Worm (Caenorhabditis elegans) whole organism, L3 larva: ENCODE data around the gene srh-104.
A peak's percentile ranks its signal among the peaks of the same experiment; 100 is the strongest.

Experiments used
- ZK546.5 ChIP-seq: sonication (generic microtip); optimal IDR thresholded peaks from 2 replicates; lab custom pipeline; 2017; ENCODE audit warnings: missing biosample characterization, missing genetic modification characterization
- aly-2 ChIP-seq: fragments of 150-350 bp; optimal IDR thresholded peaks from 2 replicates; lab custom pipeline; 2014; ENCODE audit warnings: missing biosample characterization, missing genetic modification characterization
- ama-1 ChIP-seq: fragments of 150-350 bp; optimal IDR thresholded peaks from 2 replicates; lab custom pipeline; 2018
- ceh-28 ChIP-seq: fragments of 150-350 bp; optimal IDR thresholded peaks from 2 replicates; lab custom pipeline; 2014; ENCODE audit warnings: missing biosample characterization, missing genetic modification reagents, missing genetic modification characterization
- ceh-82 ChIP-seq: fragments of 150-350 bp; optimal IDR thresholded peaks from 2 replicates; lab custom pipeline; 2014; ENCODE audit warnings: missing biosample characterization, missing genetic modification characterization
- ceh-9 ChIP-seq: sonication (generic microtip); optimal IDR thresholded peaks from 2 replicates; lab custom pipeline; 2018; ENCODE audit warnings: missing biosample characterization, missing genetic modification characterization
- daf-12 ChIP-seq: fragments of 150-350 bp; optimal IDR thresholded peaks from 2 replicates; lab custom pipeline; 2014; ENCODE audit warnings: missing biosample characterization, missing genetic modification reagents, missing genetic modification characterization
- elt-1 ChIP-seq: fragments of 150-350 bp; optimal IDR thresholded peaks from 2 replicates; lab custom pipeline; 2014; ENCODE audit warnings: missing biosample characterization, missing genetic modification characterization
- elt-2 ChIP-seq: sonication (generic microtip); optimal IDR thresholded peaks from 2 replicates; lab custom pipeline; 2016; ENCODE audit warnings: missing genetic modification reagents, mild to moderate bottlenecking, missing genetic modification characterization, missing compliant biosample characterization
- elt-3 ChIP-seq, 3 experiments: fragments of 150-350 bp in 1 of 3; sonication (generic microtip) in 2 of 3; optimal IDR thresholded peaks; 2 replicates in 2 of 3; 4 replicates in 1 of 3; lab custom pipeline; 2014 to 2017; ENCODE audit warnings: missing biosample characterization in 3 of 3, missing genetic modification characterization in 3 of 3
- eor-1 ChIP-seq, 2 experiments: fragments of 150-350 bp; optimal IDR thresholded peaks; 2 replicates each; lab custom pipeline; 2014 to 2018; ENCODE audit warnings: missing biosample characterization in 2 of 2, missing genetic modification characterization in 2 of 2
- fos-1 ChIP-seq: fragments of 150-350 bp; optimal IDR thresholded peaks from 2 replicates; lab custom pipeline; 2014; ENCODE audit warnings: missing biosample characterization, missing genetic modification characterization
- hmg-11 ChIP-seq: sonication (generic microtip); optimal IDR thresholded peaks from 2 replicates; lab custom pipeline; 2016; ENCODE audit warnings: missing genetic modification characterization, missing compliant biosample characterization
- jun-1 ChIP-seq: fragments of 150-350 bp; optimal IDR thresholded peaks from 2 replicates; lab custom pipeline; 2014; ENCODE audit warnings: missing biosample characterization, missing genetic modification reagents, missing genetic modification characterization
- lin-15B ChIP-seq: fragments of 150-350 bp; optimal IDR thresholded peaks from 2 replicates; lab custom pipeline; 2014; ENCODE audit warnings: missing biosample characterization, missing genetic modification characterization
- lin-39 ChIP-seq: fragments of 150-350 bp; optimal IDR thresholded peaks from 2 replicates; lab custom pipeline; 2018; ENCODE audit warnings: missing biosample characterization, missing genetic modification reagents, missing genetic modification characterization
- lsy-12 ChIP-seq: sonication (generic microtip); optimal IDR thresholded peaks from 2 replicates; lab custom pipeline; 2016; ENCODE audit warnings: mild to moderate bottlenecking, missing genetic modification characterization, missing compliant biosample characterization
- mdl-1 ChIP-seq: fragments of 150-350 bp; optimal IDR thresholded peaks from 2 replicates; lab custom pipeline; 2014; ENCODE audit warnings: missing biosample characterization, missing genetic modification characterization
- mml-1 ChIP-seq: fragments of 150-350 bp; sonication (generic microtip); optimal IDR thresholded peaks from 3 replicates; lab custom pipeline; 2014; ENCODE audit warnings: missing biosample characterization, missing genetic modification characterization
- nfya-1 ChIP-seq: sonication (generic microtip); optimal IDR thresholded peaks from 2 replicates; lab custom pipeline; 2017; ENCODE audit warnings: missing genetic modification characterization, mild to moderate bottlenecking, missing compliant biosample characterization, antibody characterized with exemption, moderate library complexity; ENCODE audit not compliant: insufficient read depth
- nhr-12 ChIP-seq: fragments of 150-350 bp; optimal IDR thresholded peaks from 2 replicates; lab custom pipeline; 2014; ENCODE audit warnings: missing biosample characterization, missing genetic modification characterization
- nhr-23 ChIP-seq: fragments of 150-350 bp; optimal IDR thresholded peaks from 2 replicates; lab custom pipeline; 2014; ENCODE audit warnings: missing biosample characterization, missing genetic modification reagents, missing genetic modification characterization
- nhr-237 ChIP-seq: fragments of 150-350 bp; optimal IDR thresholded peaks from 2 replicates; lab custom pipeline; 2014; ENCODE audit warnings: missing biosample characterization, missing genetic modification characterization
- nhr-28 ChIP-seq: fragments of 150-350 bp; optimal IDR thresholded peaks from 2 replicates; lab custom pipeline; 2014; ENCODE audit warnings: missing biosample characterization, missing genetic modification characterization
- nhr-43 ChIP-seq: sonication (generic microtip); optimal IDR thresholded peaks from 2 replicates; lab custom pipeline; 2016; ENCODE audit warnings: mild to moderate bottlenecking, missing genetic modification characterization, missing compliant biosample characterization; ENCODE audit not compliant: poor library complexity, severe bottlenecking
- nhr-67 ChIP-seq: fragments of 150-350 bp; optimal IDR thresholded peaks from 2 replicates; lab custom pipeline; 2014; ENCODE audit warnings: missing biosample characterization, missing genetic modification characterization
- nhr-76 ChIP-seq: fragments of 150-350 bp; sonication (generic microtip); optimal IDR thresholded peaks from 5 replicates; lab custom pipeline; 2014; ENCODE audit warnings: missing biosample characterization, missing genetic modification characterization
- nhr-77 ChIP-seq: fragments of 150-350 bp; optimal IDR thresholded peaks from 2 replicates; lab custom pipeline; 2014; ENCODE audit warnings: missing biosample characterization, missing genetic modification characterization
- pha-4 ChIP-seq: fragments of 150-350 bp; optimal IDR thresholded peaks from 2 replicates; lab custom pipeline; 2014; ENCODE audit warnings: missing biosample characterization, missing genetic modification reagents, missing genetic modification characterization
- pqm-1 ChIP-seq: fragments of 150-350 bp; optimal IDR thresholded peaks from 2 replicates; lab custom pipeline; 2017; ENCODE audit warnings: missing biosample characterization, missing genetic modification characterization, inconsistent platforms
- sea-2 ChIP-seq: fragments of 150-350 bp; sonication (generic microtip); optimal IDR thresholded peaks from 4 replicates; lab custom pipeline; 2014; ENCODE audit warnings: missing biosample characterization, missing genetic modification reagents, missing genetic modification characterization
- skn-1 ChIP-seq: fragments of 150-350 bp; optimal IDR thresholded peaks from 2 replicates; lab custom pipeline; 2014; ENCODE audit warnings: missing biosample characterization, missing genetic modification characterization
- unc-62 ChIP-seq: fragments of 150-350 bp; sonication (generic microtip); optimal IDR thresholded peaks from 4 replicates; lab custom pipeline; 2014; ENCODE audit warnings: missing biosample characterization, missing genetic modification reagents, missing genetic modification characterization
- zag-1 ChIP-seq: fragments of 150-350 bp; optimal IDR thresholded peaks from 2 replicates; lab custom pipeline; 2014; ENCODE audit warnings: missing biosample characterization, missing genetic modification characterization
- ztf-4 ChIP-seq: fragments of 150-350 bp; optimal IDR thresholded peaks from 2 replicates; lab custom pipeline; 2014; ENCODE audit warnings: missing biosample characterization, missing genetic modification characterization

The srh-104 gene

ce11 chrV:16235135-16235534, 8.8 kb downstream of the srh-104 start, which contains the start of gene F21H7.3:
TSS of gene F21H7.3 (minus strand) at chrV:16235235.
- TF ChIP-seq nhr-43, result no peak
- TF ChIP-seq elt-1 (tag; lab: Kevin White, UChicago), result no peak
- TF ChIP-seq unc-62 (GFP tag; lab: Kevin White, UChicago), result no peak
- TF ChIP-seq nhr-77 (tag; lab: Kevin White, UChicago), result no peak
- no peak for TF ChIP-seq ceh-9 (tag; lab: Kevin White, UChicago)
- TF ChIP-seq nhr-12 (tag; lab: Kevin White, UChicago), result no peak
- TF ChIP-seq mml-1 (tag; lab: Kevin White, UChicago), result no peak
- TF ChIP-seq mdl-1 (tag; lab: Kevin White, UChicago), result no peak
- TF ChIP-seq hmg-11 (tag; lab: Kevin White, UChicago), result no peak
- TF ChIP-seq, all 47 proteins: peak for 0

- no peak for TF ChIP-seq fos-1
- no peak for TF ChIP-seq eor-1 (tag; optimal IDR thresholded peaks at IDR 0.05; lab: Kevin White, UChicago)
- TF ChIP-seq, all 47 proteins: peak for 0
These were observed 10.4 kb downstream of the srh-104 start, which contains the start of gene clec-233 for ce11 chrV:16233624-16234023. TSS of gene clec-233 (plus strand) at chrV:16233924.

ce11 chrV:16232180-16232579, 11.8 kb downstream of the srh-104 start, which contains the start of gene gst-22:
TSS of gene gst-22 (minus strand) at chrV:16232282.
- TF ChIP-seq ama-1 (no peak), lsy-12 (tag; lab: Kevin White, UChicago) (no peak), daf-12 (tag; lab: Kevin White, UChicago) (no peak), ztf-4 (no peak), ceh-28 (peak; percentile 2), lin-39 (no peak), pha-4 (tag; lab: Kevin White, UChicago) (no peak), nhr-23 (tag; lab: Kevin White, UChicago) (no peak), nhr-43 (no peak), skn-1 (tag; lab: Kevin White, UChicago) (no peak), nhr-76 (no peak), zag-1 (tag; lab: Kevin White, UChicago) (no peak), elt-2 (tag; lab: Kevin White, UChicago) (peak; percentile 92), elt-3 (tag; optimal IDR thresholded peaks at IDR 0.05; lab: Kevin White, UChicago) (no peak), nhr-77 (tag; lab: Kevin White, UChicago) (no peak), nhr-28 (no peak), fos-1 (no peak), nfya-1 (tag; lab: Kevin White, UChicago) (no peak), eor-1 (tag; optimal IDR thresholded peaks at IDR 0.05; lab: Kevin White, UChicago) (no peak), pqm-1 (tag; lab: Kevin White, UChicago) (peak; percentile 97), sea-2 (GFP tag; lab: Kevin White, UChicago) (no peak), elt-1 (tag; lab: Kevin White, UChicago) (no peak), unc-62 (GFP tag; lab: Kevin White, UChicago) (no peak), jun-1 (tag; lab: Kevin White, UChicago) (peak; percentile 48), ceh-82 (tag; lab: Kevin White, UChicago) (no peak), ZK546.5 (tag; lab: Kevin White, UChicago) (no peak), nhr-67 (tag; lab: Kevin White, UChicago) (no peak), nhr-12 (tag; lab: Kevin White, UChicago) (no peak), mml-1 (tag; lab: Kevin White, UChicago) (no peak), nhr-237 (tag; lab: Kevin White, UChicago) (no peak)

ce11 chrV:16229896-16230295, 14.1 kb downstream of the srh-104 start, which contains the start of the genes F21H7.2 and F21H7.12:
TSS of gene F21H7.2 (minus strand) at chrV:16229996.
TSS of gene F21H7.12 (plus strand) at chrV:16230165.
- no peak for TF ChIP-seq aly-2 (tag; lab: Kevin White, UChicago)
- TF ChIP-seq lin-15B (tag; lab: Kevin White, UChicago), result no peak

- TF ChIP-seq elt-2 (tag; lab: Kevin White, UChicago), result no peak
- no peak for TF ChIP-seq mml-1 (tag; lab: Kevin White, UChicago)
- no peak for TF ChIP-seq nhr-28
- TF ChIP-seq, all 47 proteins: peak for 0
These were observed 14.5 kb downstream of the srh-104 start for ce11 chrV:16229439-16229838.
